Worm (Caenorhabditis elegans) whole organism, L4/young adult: ENCODE data around the gene hlh-17.

ENCODE experiments used
- W03F9.2 ChIP-seq: fragments of 150-350 bp; optimal IDR thresholded peaks from 2 replicates; lab custom pipeline; 2014; ENCODE audit warnings: missing biosample characterization, missing genetic modification characterization
- dao-5 ChIP-seq: sonication (generic microtip); optimal IDR thresholded peaks from 2 replicates; lab custom pipeline; 2016; ENCODE audit warnings: missing genotype, missing genetic modification characterization, moderate library complexity, missing compliant biosample characterization
- him-1 ChIP-seq: sonication (generic microtip); optimal IDR thresholded peaks from 2 replicates; lab custom pipeline; 2016; ENCODE audit warnings: missing genotype, missing genetic modification reagents, missing genetic modification characterization, missing compliant biosample characterization

Gene hlh-17

DNA sequence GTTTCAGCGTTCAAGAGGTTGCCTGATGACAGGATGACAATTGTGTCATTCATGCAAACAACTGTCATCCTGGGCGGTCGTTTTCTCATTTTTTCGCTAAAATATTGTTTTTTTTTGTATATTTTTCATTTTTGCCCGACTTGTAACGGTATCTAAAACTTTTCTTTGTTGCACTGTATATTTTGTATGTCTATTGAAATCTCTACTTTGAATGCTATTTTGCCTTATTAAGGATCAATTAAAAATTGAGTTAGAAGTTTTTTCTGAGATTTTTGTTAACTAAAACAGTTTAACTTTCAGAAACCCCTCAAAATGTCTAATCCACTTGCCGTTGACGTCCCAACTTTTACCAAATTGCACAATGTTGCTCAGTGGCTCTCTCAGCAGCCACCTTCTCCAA is 23.3 kb downstream of the hlh-17 start, which contains the start of gene ccch-2:
Gene ccch-2, plus strand, starts transcription at position 301 of the 400 bp plus-strand sequence.
- no peak for TF ChIP-seq W03F9.2 (tag; lab: Kevin White, UChicago)
- no peak for TF ChIP-seq him-1 (tag; lab: Kevin White, UChicago)
- TF ChIP-seq dao-5 (tag; lab: Kevin White, UChicago): no peak

DNA sequence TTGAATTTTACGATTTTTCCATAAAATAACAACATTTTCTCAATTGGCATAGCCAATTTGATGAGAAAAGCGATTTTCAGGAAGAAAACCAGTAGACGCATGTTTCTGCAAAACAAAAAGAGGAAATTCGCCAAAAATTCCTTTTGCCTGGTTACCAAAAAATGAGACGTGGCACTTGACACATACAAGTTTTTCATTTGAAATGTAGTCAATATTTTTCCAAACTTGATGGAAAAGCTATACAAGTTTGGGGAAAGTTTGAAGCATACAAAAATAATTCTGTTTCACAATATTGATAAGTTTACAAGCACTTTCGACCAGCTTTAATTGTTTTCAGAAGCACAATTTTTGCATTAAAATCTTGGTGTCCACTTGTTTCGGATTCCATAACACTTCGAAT is 26.1 kb downstream of the hlh-17 start, which contains the start of gene clec-191:
Gene clec-191, minus strand, starts transcription at position 101 of the 400 bp plus-strand sequence.
- TF ChIP-seq W03F9.2 (tag; lab: Kevin White, UChicago): no peak
- no peak for TF ChIP-seq him-1 (tag; lab: Kevin White, UChicago)
- TF ChIP-seq dao-5 (tag; lab: Kevin White, UChicago): no peak

DNA sequence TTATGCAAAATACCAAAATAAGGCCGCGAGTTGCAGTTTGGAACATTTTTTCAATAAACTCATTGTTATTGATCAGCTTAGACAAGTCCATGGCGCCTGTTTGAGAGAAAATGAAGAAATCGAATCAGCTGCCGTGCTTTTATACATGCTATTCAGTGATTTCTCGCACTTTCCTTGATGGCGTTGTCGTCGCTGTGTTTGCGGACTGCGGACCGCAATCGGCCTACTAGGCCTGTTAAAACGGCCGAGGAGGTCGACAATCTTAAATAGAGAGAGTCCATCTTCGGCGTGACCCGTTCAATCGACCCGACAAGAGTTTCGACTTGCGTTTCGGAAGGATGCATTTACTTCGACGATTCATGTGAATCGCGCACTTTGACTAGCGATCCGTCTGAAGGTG is 36.2 kb downstream of the hlh-17 start, which contains the start of gene srz-75:
Gene srz-75, minus strand, starts transcription at position 101 of the 400 bp plus-strand sequence.
- TF ChIP-seq him-1 (tag; lab: Kevin White, UChicago): no peak
- no peak for TF ChIP-seq dao-5 (tag; lab: Kevin White, UChicago)
- TF ChIP-seq W03F9.2 (tag; lab: Kevin White, UChicago): no peak

DNA sequence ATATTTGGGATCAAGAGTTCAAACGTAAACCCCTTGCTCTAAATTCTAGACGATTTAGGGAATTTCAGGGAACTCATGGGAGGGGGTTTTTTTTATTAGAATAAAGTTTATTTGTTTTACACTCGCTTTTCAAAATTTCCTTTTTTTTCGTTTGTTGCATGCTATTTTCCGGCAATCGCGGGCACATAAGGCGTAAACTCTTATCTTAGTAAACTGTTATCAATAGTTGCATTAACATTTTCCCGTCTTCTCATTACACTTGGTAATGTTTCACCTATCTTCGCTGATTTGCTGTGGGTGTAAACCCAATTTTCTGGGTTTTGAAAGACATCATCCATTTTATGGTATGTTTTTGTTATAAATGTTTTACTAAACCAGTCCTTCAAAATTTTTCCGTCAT is 39.3 kb downstream of the hlh-17 start:
- no peak for TF ChIP-seq W03F9.2 (tag; lab: Kevin White, UChicago)
- no peak for TF ChIP-seq dao-5 (tag; lab: Kevin White, UChicago)
- TF ChIP-seq him-1 (tag; lab: Kevin White, UChicago): no peak

DNA sequence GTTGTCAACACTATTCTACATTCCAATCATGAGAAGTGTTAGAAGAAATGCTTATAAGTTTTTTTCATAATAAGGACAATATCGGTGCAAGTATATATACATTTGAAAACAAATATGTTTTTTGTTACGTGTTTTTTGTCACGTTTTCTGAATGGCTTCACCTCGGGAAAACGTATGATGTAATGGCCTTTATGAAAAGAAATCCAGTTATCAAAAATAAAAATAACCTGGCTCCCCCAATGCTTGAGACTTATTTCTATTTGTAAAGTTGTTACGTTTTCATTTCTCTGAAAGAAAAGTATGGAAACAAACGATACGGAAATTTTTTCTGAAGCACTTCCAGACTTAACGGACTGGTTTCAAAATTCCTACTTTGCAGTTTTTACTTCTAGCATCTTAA is 44.3 kb downstream of the hlh-17 start, which contains the start of gene srz-72:
Gene srz-72, plus strand, starts transcription at position 301 of the 400 bp plus-strand sequence.
- TF ChIP-seq dao-5 (tag; lab: Kevin White, UChicago) (no peak), W03F9.2 (tag; lab: Kevin White, UChicago) (no peak), him-1 (tag; lab: Kevin White, UChicago) (no peak)
